Fruit fly (Drosophila melanogaster): ENCODE results near the gene CG10098.

dm6 chr3R:7105503-7106164, 18.7 kb upstream of the CG10098 start:
- TF ChIP-seq gsb-n (tag; optimal IDR thresholded peaks at IDR 0.05), result no peak
- peak; percentile 43; the same call in 1 of the 2 replicates for TF ChIP-seq onecut (GFP tag; IDR thresholded peaks at IDR 0.05)
- no peak for TF ChIP-seq CG5953 (GFP tag; IDR thresholded peaks at IDR 0.05)
- TF ChIP-seq Jarid2 (GFP tag; optimal IDR thresholded peaks at IDR 0.05), result no peak
